Fruit fly (Drosophila melanogaster): ENCODE measurements around the gene CG3213.

CG3213 gene

dm6 chr2L:3532973-3533525, 13.6 kb upstream of the CG3213 start (continued):
- TF ChIP-seq gsb-n (tag; optimal IDR thresholded peaks at IDR 0.05), result peak; percentile 36
- no peak for TF ChIP-seq Dref (GFP tag; IDR thresholded peaks at IDR 0.05)
- TF ChIP-seq en (GFP tag; optimal IDR thresholded peaks at IDR 0.05), result peak; percentile 61
- TF ChIP-seq Med (GFP tag), result peak; percentile 90
- 0 out of 3 replicates have a peak, but pooled peaks have one; percentile 40 for TF ChIP-seq croc (GFP tag; conservative IDR thresholded peaks at IDR 0.05)
- TF ChIP-seq her (GFP tag; optimal IDR thresholded peaks at IDR 0.05), result peak; percentile 15
- TF ChIP-seq CG1024 (GFP tag; IDR thresholded peaks at IDR 0.05), result peak; percentile 45; the same call in 1 of the 2 replicates
- peak; percentile 22 for TF ChIP-seq CG2875 (GFP tag; optimal IDR thresholded peaks at IDR 0.05)
- peak; percentile 59 for TF ChIP-seq jumu (GFP tag; optimal IDR thresholded peaks at IDR 0.05)
- TF ChIP-seq phol (tag; optimal IDR thresholded peaks at IDR 0.05), result peak; percentile 66
- TF ChIP-seq sens (GFP tag), result peak; percentile 87
- no peak for TF ChIP-seq CG13894 (tag; optimal IDR thresholded peaks at IDR 0.05)
- peak; percentile 11 for TF ChIP-seq Hr3 (GFP tag; optimal IDR thresholded peaks at IDR 0.05)
- no peak; the same call in 1 of the 2 replicates for TF ChIP-seq CG10366 (GFP tag; IDR thresholded peaks at IDR 0.05)
- TF ChIP-seq tll (GFP tag; optimal IDR thresholded peaks at IDR 0.05), result peak; percentile 36 to 77
- peak; percentile 12 for TF ChIP-seq Max (GFP tag; optimal IDR thresholded peaks at IDR 0.05)
- TF ChIP-seq CG13424 (tag; optimal IDR thresholded peaks at IDR 0.05), result peak; percentile 4
- TF ChIP-seq CG32772 (GFP tag; IDR thresholded peaks at IDR 0.05), result peak; percentile 43; the same call in 1 of the 2 replicates
- no peak for TF ChIP-seq wor (GFP tag; IDR thresholded peaks at IDR 0.05)
- TF ChIP-seq ssp (GFP tag; IDR thresholded peaks at IDR 0.05), result peak; percentile 35; the same call in 1 of the 2 replicates
- no peak for TF ChIP-seq CG3407 (GFP tag; optimal IDR thresholded peaks at IDR 0.05)
- TF ChIP-seq CG2712 (tag; optimal IDR thresholded peaks at IDR 0.05), result peak; percentile 69
- TF ChIP-seq CG17829 (tag; optimal IDR thresholded peaks at IDR 0.05), result peak; percentile 76
- TF ChIP-seq sob (GFP tag; IDR thresholded peaks at IDR 0.05), result peak; percentile 70; the same call in 1 of the 2 replicates
- no peak for TF ChIP-seq zfh2 (GFP tag; optimal IDR thresholded peaks at IDR 0.05)
- TF ChIP-seq Mes4 (GFP tag; optimal IDR thresholded peaks at IDR 0.05), result peak; percentile 43
- TF ChIP-seq MESR4 (GFP tag; optimal IDR thresholded peaks at IDR 0.05), result no peak
- peak; percentile 71 for TF ChIP-seq dan (GFP tag; IDR thresholded peaks at IDR 0.05)
- TF ChIP-seq chif (GFP tag; optimal IDR thresholded peaks at IDR 0.05), result peak; percentile 44 to 76
- TF ChIP-seq Blimp-1 (GFP tag; optimal IDR thresholded peaks at IDR 0.05), result peak; percentile 26
- TF ChIP-seq CG6813 (GFP tag; optimal IDR thresholded peaks at IDR 0.05), result peak; percentile 50
- TF ChIP-seq stc (GFP tag; IDR thresholded peaks at IDR 0.05), result 0 out of 2 replicates have a peak, but pooled peaks have one; percentile 18
- no peak for TF ChIP-seq abd-A (tag; optimal IDR thresholded peaks at IDR 0.05)
- TF ChIP-seq CG17612 (GFP tag; IDR thresholded peaks at IDR 0.05), result no peak
- no peak for TF ChIP-seq lov (optimal IDR thresholded peaks at IDR 0.05)
- 0 out of 3 replicates have a peak, but pooled peaks have one; percentile 58 for TF ChIP-seq lov (GFP tag; IDR thresholded peaks at IDR 0.05)
- TF ChIP-seq CG8765 (GFP tag; IDR thresholded peaks at IDR 0.05), result peak; percentile 84
- 0 out of 2 replicates have a peak, but pooled peaks have one; percentile 16 for TF ChIP-seq esg (GFP tag; conservative IDR thresholded peaks at IDR 0.05)
- no peak for TF ChIP-seq CG16779 (GFP tag; IDR thresholded peaks at IDR 0.05)
- no peak for TF ChIP-seq CG17802 (tag; optimal IDR thresholded peaks at IDR 0.05)
- peak; percentile 26 for TF ChIP-seq CoRest (tag; optimal IDR thresholded peaks at IDR 0.05)
- peak; percentile 46 for TF ChIP-seq Hsf (GFP tag; optimal IDR thresholded peaks at IDR 0.05)
- peak; percentile 67 for TF ChIP-seq gem (tag; optimal IDR thresholded peaks at IDR 0.05)
- TF ChIP-seq Sox102F (GFP tag; optimal IDR thresholded peaks at IDR 0.05), result peak; percentile 16
- peak; percentile 49 for TF ChIP-seq Ptx1 (GFP tag; IDR thresholded peaks at IDR 0.05)
- TF ChIP-seq CG6654 (GFP tag; optimal IDR thresholded peaks at IDR 0.05), result peak; percentile 4
- TF ChIP-seq CG17361 (GFP tag; IDR thresholded peaks at IDR 0.05), result peak; percentile 52; the same call in 2 of the 3 replicates
- TF ChIP-seq dysf (GFP tag; IDR thresholded peaks at IDR 0.05), result peak; percentile 42; the same call in 1 of the 3 replicates
- TF ChIP-seq prd (optimal IDR thresholded peaks at IDR 0.05), result no peak
- peak; percentile 95 for TF ChIP-seq prd (GFP tag; IDR thresholded peaks at IDR 0.05)

Data from whole organism, embryonic.